Fruit fly (Drosophila melanogaster) whole organism, embryonic: ENCODE measurements around the gene Sec23.

Source experiments
- Adf1 ChIP-seq: fragments of 200-800 bp; sonication (Bioruptor generic); IDR thresholded peaks from 2 replicates; pipeline ENCODE4 v1.3.6; 2022; ENCODE audit warnings: missing biosample characterization, missing genetic modification characterization
- CG10147 ChIP-seq: fragments of 200-800 bp; sonication (Bioruptor generic); optimal IDR thresholded peaks from 2 replicates; lab custom pipeline; 2019; ENCODE audit warnings: missing biosample characterization, mild to moderate bottlenecking, missing genetic modification characterization, moderate library complexity
- CG10209 ChIP-seq: fragments of 200-800 bp; sonication (Bioruptor generic); optimal IDR thresholded peaks from 3 replicates; lab custom pipeline; 2017; ENCODE audit warnings: missing biosample characterization, mild to moderate bottlenecking, missing genetic modification characterization, missing genetic modification reagents
- CG10321 ChIP-seq: fragments of 200-800 bp; sonication (Bioruptor generic); IDR thresholded peaks from 2 replicates; pipeline ENCODE4 v1.3.6; 2022; ENCODE audit warnings: missing biosample characterization, missing genetic modification characterization
- CG10543 ChIP-seq: fragments of 200-800 bp; sonication (Bioruptor generic); optimal IDR thresholded peaks from 3 replicates; lab custom pipeline; 2017; ENCODE audit warnings: missing biosample characterization, mild to moderate bottlenecking, missing genetic modification characterization, moderate library complexity
- CG11696 ChIP-seq: fragments of 200-800 bp; sonication (Bioruptor generic); IDR thresholded peaks from 2 replicates; pipeline ENCODE4 v1.3.6; 2022; ENCODE audit warnings: missing biosample characterization, missing genetic modification characterization
- CG13296 ChIP-seq: fragments of 200-800 bp; sonication (Bioruptor generic); optimal IDR thresholded peaks from 3 replicates; lab custom pipeline; 2018; ENCODE audit warnings: missing biosample characterization, mild to moderate bottlenecking, missing genetic modification characterization
- CG14710 ChIP-seq: fragments of 200-800 bp; sonication (Bioruptor generic); optimal IDR thresholded peaks from 3 replicates; lab custom pipeline; 2019; ENCODE audit warnings: missing biosample characterization, mild to moderate bottlenecking, missing genetic modification characterization, moderate library complexity
- CG17829 ChIP-seq: fragments of 200-800 bp; optimal IDR thresholded peaks from 2 replicates; lab custom pipeline; 2019; ENCODE audit warnings: missing biosample characterization, mild to moderate bottlenecking, missing genetic modification characterization, moderate library complexity
- CG2202 ChIP-seq: fragments of 200-800 bp; sonication (Bioruptor generic); optimal IDR thresholded peaks from 2 replicates; lab custom pipeline; 2018; ENCODE audit warnings: missing biosample characterization, mild to moderate bottlenecking, missing genetic modification characterization
- CG2678 ChIP-seq: fragments of 200-800 bp; sonication (Bioruptor generic); optimal IDR thresholded peaks from 3 replicates; lab custom pipeline; 2019; ENCODE audit warnings: missing biosample characterization, mild to moderate bottlenecking, missing genetic modification characterization, moderate library complexity
- CG2875 ChIP-seq: fragments of 200-800 bp; sonication (Bioruptor generic); optimal IDR thresholded peaks from 2 replicates; lab custom pipeline; 2017; ENCODE audit warnings: missing biosample characterization, mild to moderate bottlenecking, missing genetic modification characterization, missing genetic modification reagents
- CG42726 ChIP-seq: fragments of 200-800 bp; sonication (Bioruptor generic); IDR thresholded peaks from 2 replicates; pipeline ENCODE4 v1.3.6; 2022; ENCODE audit warnings: missing biosample characterization, missing genetic modification characterization; ENCODE audit not compliant: partially characterized antibody
- CG6689 ChIP-seq: fragments of 200-800 bp; sonication (Bioruptor generic); IDR thresholded peaks from 2 replicates; pipeline ENCODE4 v1.3.6; 2022; ENCODE audit warnings: missing biosample characterization, missing genetic modification characterization
- CG8478 ChIP-seq: fragments of >200 bp; optimal IDR thresholded peaks from 2 replicates; lab custom pipeline; 2018
- CG9437 ChIP-seq: fragments of 200-800 bp; sonication (Bioruptor generic); optimal IDR thresholded peaks from 2 replicates; lab custom pipeline; 2018; ENCODE audit warnings: missing biosample characterization, mild to moderate bottlenecking, missing genetic modification characterization
- Camta ChIP-seq: fragments of 200-800 bp; sonication (Bioruptor generic); optimal IDR thresholded peaks from 2 replicates; lab custom pipeline; 2016; ENCODE audit warnings: missing biosample characterization, missing genetic modification characterization
- Dbx ChIP-seq: fragments of 200-800 bp; sonication (Bioruptor generic); IDR thresholded peaks from 3 replicates; pipeline ENCODE4 v1.3.6; 2022; ENCODE audit warnings: missing biosample characterization, missing genetic modification characterization
- Dek ChIP-seq: fragments of 200-800 bp; sonication (Bioruptor generic); optimal IDR thresholded peaks from 3 replicates; lab custom pipeline; 2019; ENCODE audit warnings: missing biosample characterization, mild to moderate bottlenecking, missing genetic modification characterization, moderate library complexity
- Dref ChIP-seq: fragments of 200-800 bp; sonication (Bioruptor generic); IDR thresholded peaks from 2 replicates; pipeline ENCODE4 v1.3.6; 2022; ENCODE audit warnings: missing biosample characterization, missing genetic modification characterization
- Gsc ChIP-seq: fragments of 200-800 bp; sonication (Bioruptor generic); IDR thresholded peaks from 2 replicates; pipeline ENCODE4 v1.3.6; 2022; ENCODE audit warnings: missing biosample characterization, missing genetic modification characterization
- Mes4 ChIP-seq: fragments of 200-800 bp; sonication (Bioruptor generic); optimal IDR thresholded peaks from 2 replicates; lab custom pipeline; 2016; ENCODE audit warnings: missing biosample characterization, missing genetic modification characterization
- Neu2 ChIP-seq: fragments of 200-800 bp; sonication (Bioruptor generic); optimal IDR thresholded peaks from 3 replicates; lab custom pipeline; 2016; ENCODE audit warnings: missing biosample characterization, missing genetic modification characterization, borderline replicate concordance
- Nf-YA ChIP-seq: fragments of 200-800 bp; sonication (Bioruptor generic); IDR thresholded peaks from 2 replicates; pipeline ENCODE4 v1.3.6; 2022; ENCODE audit warnings: missing biosample characterization, missing genetic modification characterization
- Ravus ChIP-seq: fragments of 200-800 bp; sonication (Bioruptor generic); IDR thresholded peaks from 2 replicates; pipeline ENCODE4 v1.3.6; 2022; ENCODE audit warnings: missing biosample characterization, missing genetic modification characterization
- Sry-β ChIP-seq: fragments of 200-800 bp; sonication (Bioruptor generic); optimal IDR thresholded peaks from 2 replicates; lab custom pipeline; 2018; ENCODE audit warnings: missing biosample characterization, mild to moderate bottlenecking, missing genetic modification characterization, moderate library complexity
- bbx ChIP-seq: fragments of 200-800 bp; sonication (Bioruptor generic); IDR thresholded peaks from 2 replicates; pipeline ENCODE4 v1.3.6; 2022; ENCODE audit warnings: missing biosample characterization, missing genetic modification characterization; ENCODE audit not compliant: partially characterized antibody
- br ChIP-seq: fragments of >200 bp; optimal IDR thresholded peaks from 2 replicates; lab custom pipeline; 2017
- cad ChIP-seq: fragments of >200 bp; optimal IDR thresholded peaks from 2 replicates; lab custom pipeline; 2017; ENCODE audit warnings: missing biosample characterization, missing genetic modification characterization
- chinmo ChIP-seq: fragments of 200-800 bp; sonication (Bioruptor generic); IDR thresholded peaks from 4 replicates; pipeline ENCODE4 v1.3.6; 2022; ENCODE audit warnings: missing biosample characterization, missing genetic modification characterization; ENCODE audit not compliant: partially characterized antibody
- disco-r ChIP-seq: fragments of 200-800 bp; sonication (Bioruptor generic); optimal IDR thresholded peaks from 2 replicates; lab custom pipeline; 2016; ENCODE audit warnings: missing biosample characterization, missing genetic modification characterization
- dmrt11E ChIP-seq: fragments of 200-800 bp; sonication (Bioruptor generic); optimal IDR thresholded peaks from 3 replicates; lab custom pipeline; 2018; ENCODE audit warnings: missing biosample characterization, mild to moderate bottlenecking, missing genetic modification characterization, moderate library complexity
- dpn ChIP-seq, 2 experiments: fragments of 200-800 bp; sonication (Bioruptor generic); optimal IDR thresholded peaks; 3 replicates each; lab custom pipeline; 2016; ENCODE audit warnings: missing biosample characterization in 2 of 2, missing genetic modification characterization in 2 of 2
- emc ChIP-seq: fragments of 200-800 bp; sonication (Bioruptor generic); optimal IDR thresholded peaks from 2 replicates; lab custom pipeline; 2016; ENCODE audit warnings: missing biosample characterization, missing genetic modification characterization
- en ChIP-seq: fragments of 200-800 bp; sonication (Bioruptor generic); optimal IDR thresholded peaks from 2 replicates; lab custom pipeline; 2016; ENCODE audit warnings: missing biosample characterization, missing genetic modification characterization
- gcm ChIP-seq: fragments of 200-800 bp; sonication (Bioruptor generic); optimal IDR thresholded peaks from 2 replicates; lab custom pipeline; 2019; ENCODE audit warnings: missing biosample characterization, mild to moderate bottlenecking, missing genetic modification characterization, moderate library complexity
- gsb ChIP-seq: fragments of 200-800 bp; sonication (Bioruptor generic); IDR thresholded peaks from 2 replicates; pipeline ENCODE4 v1.3.6; 2022; ENCODE audit warnings: missing biosample characterization, missing genetic modification characterization
- her ChIP-seq: fragments of 200-800 bp; sonication (Bioruptor generic); optimal IDR thresholded peaks from 2 replicates; lab custom pipeline; 2016; ENCODE audit warnings: missing biosample characterization, missing genetic modification characterization
- mirr ChIP-seq: fragments of 200-800 bp; sonication (Bioruptor generic); optimal IDR thresholded peaks from 3 replicates; lab custom pipeline; 2018; ENCODE audit warnings: missing biosample characterization, mild to moderate bottlenecking, missing genetic modification characterization
- mld ChIP-seq: fragments of 200-800 bp; sonication (Bioruptor generic); IDR thresholded peaks from 3 replicates; pipeline ENCODE4 v1.3.6; 2022; ENCODE audit warnings: missing biosample characterization, missing genetic modification characterization; ENCODE audit not compliant: partially characterized antibody
- nerfin-1 ChIP-seq: fragments of 200-800 bp; sonication (Bioruptor generic); optimal IDR thresholded peaks from 3 replicates; lab custom pipeline; 2019; ENCODE audit warnings: missing biosample characterization, mild to moderate bottlenecking, missing genetic modification characterization, moderate library complexity
- nerfin-2 ChIP-seq: fragments of 200-800 bp; sonication (Bioruptor generic); IDR thresholded peaks from 2 replicates; pipeline ENCODE4 v1.3.6; 2022; ENCODE audit warnings: missing biosample characterization, missing genetic modification characterization; ENCODE audit not compliant: partially characterized antibody
- pan ChIP-seq, 4 experiments: fragments of >200 bp in 3 of 4; fragments of 200-800 bp in 1 of 4; sonication (Bioruptor generic) in 1 of 4; optimal IDR thresholded peaks in 3 of 4; IDR thresholded peaks in 1 of 4; 2 replicates each; pipeline versions ENCODE4 v1.3.6 to Lab custom; 2017 to 2022; ENCODE audit warnings: missing biosample characterization in 2 of 4, missing genetic modification characterization in 2 of 4, mixed read lengths in 1 of 4
- pfk ChIP-seq: fragments of 200-800 bp; sonication (Bioruptor generic); optimal IDR thresholded peaks from 2 replicates; lab custom pipeline; 2018; ENCODE audit warnings: missing biosample characterization, mild to moderate bottlenecking, missing genetic modification characterization, moderate library complexity
- phol ChIP-seq: fragments of 200-800 bp; sonication (Bioruptor generic); optimal IDR thresholded peaks from 3 replicates; lab custom pipeline; 2018; ENCODE audit warnings: missing biosample characterization, mild to moderate bottlenecking, missing genetic modification characterization, moderate library complexity
- psq ChIP-seq: fragments of 200-800 bp; sonication (Bioruptor generic); optimal IDR thresholded peaks from 2 replicates; lab custom pipeline; 2017; ENCODE audit warnings: missing biosample characterization, missing genetic modification characterization
- row ChIP-seq: fragments of 200-800 bp; sonication (Bioruptor generic); IDR thresholded peaks from 3 replicates; pipeline ENCODE4 v1.3.6; 2022; ENCODE audit warnings: missing biosample characterization, missing genetic modification characterization
- sd ChIP-seq: fragments of 200-800 bp; sonication (Bioruptor generic); optimal IDR thresholded peaks from 3 replicates; lab custom pipeline; 2018; ENCODE audit warnings: missing biosample characterization, mild to moderate bottlenecking, missing genetic modification characterization, moderate library complexity

Gene Sec23

dm6 chr3R:5668928-5669739 lies 20.3 kb downstream of the Sec23 start, which contains the start of the genes Xe7 and Atg17 (continued):
- TF ChIP-seq CG10147 (peak; percentile 90), her (GFP tag; lab: Kevin White, UChicago) (peak; percentile 62), dpn (GFP tag; optimal IDR thresholded peaks at IDR 0.05; lab: Kevin White, UChicago) (peak; percentile 92 to 95), psq (GFP tag; lab: Kevin White, UChicago) (peak; percentile 23), CG13296 (peak; percentile 82), br (lab: Kevin White, UChicago) (no peak), Neu2 (GFP tag; lab: Kevin White, UChicago) (peak; percentile 27), Sry-β (GFP tag; lab: Kevin White, UChicago) (no peak), CG9437 (GFP tag; lab: Kevin White, UChicago) (peak; percentile 86), Adf1 (peak; percentile 34; the same call in 1 of the 2 replicates), bbx (GFP tag; lab: Robert Waterston, UW) (0 out of 2 replicates have a peak, but pooled peaks have one; percentile 25), chinmo (GFP tag; lab: Robert Waterston, UW) (no peak), cad (GFP tag; lab: Kevin White, UChicago) (no peak), CG10543 (GFP tag; lab: Kevin White, UChicago) (peak; percentile 96), Ravus (GFP tag; lab: Robert Waterston, UW) (peak; percentile 63), mirr (peak; percentile 73), CG17829 (tag; lab: Kevin White, UChicago) (peak; percentile 89), CG2875 (GFP tag; lab: Kevin White, UChicago) (peak; percentile 46), CG10209 (GFP tag; lab: Kevin White, UChicago) (peak; percentile 92), gsb (GFP tag; lab: Robert Waterston, UW) (peak; percentile 76), dmrt11E (tag; lab: Kevin White, UChicago) (peak; percentile 86), pan (optimal IDR thresholded peaks at IDR 0.05; lab: Kevin White, UChicago) (no peak), pan (GFP tag; optimal IDR thresholded peaks at IDR 0.05 in 1 of 2, IDR thresholded peaks at IDR 0.05 in 1 of 2) (peak in 1 of 2 experiments; percentile 91), gcm (GFP tag; lab: Kevin White, UChicago) (peak; percentile 67), Mes4 (GFP tag; lab: Kevin White, UChicago) (peak; percentile 61), emc (GFP tag; lab: Kevin White, UChicago) (peak; percentile 77), sd (tag; lab: Kevin White, UChicago) (peak; percentile 86), pfk (GFP tag; lab: Kevin White, UChicago) (peak; percentile 43), Dbx (peak; percentile 94), row (GFP tag; lab: Robert Waterston, UW) (peak; percentile 95), en (GFP tag; lab: Kevin White, UChicago) (peak; percentile 16), Nf-YA (GFP tag; lab: Robert Waterston, UW) (peak; percentile 57; the same call in 1 of the 2 replicates), CG2678 (tag; lab: Kevin White, UChicago) (peak; percentile 94), Dref (GFP tag; lab: Robert Waterston, UW) (peak; percentile 70), CG10321 (GFP tag; lab: Robert Waterston, UW) (peak; percentile 34; the same call in 1 of the 2 replicates), mld (no peak), phol (tag; lab: Kevin White, UChicago) (peak; percentile 95), Camta (peak; percentile 84), CG2202 (tag; lab: Kevin White, UChicago) (peak; percentile 67), nerfin-2 (GFP tag; lab: Robert Waterston, UW) (peak; percentile 27; the same call in 1 of the 2 replicates), CG14710 (tag; lab: Kevin White, UChicago) (peak; percentile 94), nerfin-1 (tag; lab: Kevin White, UChicago) (peak; percentile 82), Gsc (GFP tag; lab: Robert Waterston, UW) (peak; percentile 77), CG42726 (GFP tag; lab: Robert Waterston, UW) (no peak), disco-r (GFP tag; lab: Kevin White, UChicago) (peak; percentile 71), CG8478 (lab: Kevin White, UChicago) (no peak), CG6689 (peak; percentile 98), Dek (tag; lab: Kevin White, UChicago) (peak; percentile 91), CG11696 (GFP tag; lab: Robert Waterston, UW) (peak; percentile 54)
